Fruit fly (Drosophila melanogaster): ENCODE measurements around the gene dally.

dally gene

dm6 chr3L:8827133-8827867, at the start of gene dally:
TSS of gene dally (plus strand) at chr3L:8827505.
- TF ChIP-seq pan (optimal IDR thresholded peaks at IDR 0.05) (no peak), EcR (GFP tag; optimal IDR thresholded peaks at IDR 0.05) (no peak), Dll (optimal IDR thresholded peaks at IDR 0.05) (no peak), usp (GFP tag; optimal IDR thresholded peaks at IDR 0.05) (no peak), psq (optimal IDR thresholded peaks at IDR 0.05) (no peak), CG8478 (optimal IDR thresholded peaks at IDR 0.05) (no peak)

dm6 chr3L:8780723-8781296, 46.5 kb upstream of the dally start:
- TF ChIP-seq pan (optimal IDR thresholded peaks at IDR 0.05) = no peak
- no peak for TF ChIP-seq EcR (GFP tag; optimal IDR thresholded peaks at IDR 0.05)
- no peak for TF ChIP-seq CG8478 (optimal IDR thresholded peaks at IDR 0.05)
- no peak for TF ChIP-seq Dll (optimal IDR thresholded peaks at IDR 0.05)
- no peak for TF ChIP-seq usp (GFP tag; optimal IDR thresholded peaks at IDR 0.05)
- no peak for TF ChIP-seq psq (optimal IDR thresholded peaks at IDR 0.05)

dm6 chr3L:8781993-8782392, 45.3 kb upstream of the dally start:
- TF ChIP-seq Dll (optimal IDR thresholded peaks at IDR 0.05) (no peak), psq (optimal IDR thresholded peaks at IDR 0.05) (no peak), pan (optimal IDR thresholded peaks at IDR 0.05) (no peak), usp (GFP tag; optimal IDR thresholded peaks at IDR 0.05) (no peak), CG8478 (optimal IDR thresholded peaks at IDR 0.05) (no peak), EcR (GFP tag; optimal IDR thresholded peaks at IDR 0.05) (no peak)

- TF ChIP-seq CG8478 (optimal IDR thresholded peaks at IDR 0.05) = no peak
- TF ChIP-seq Dll (optimal IDR thresholded peaks at IDR 0.05) = no peak
- TF ChIP-seq EcR (GFP tag; optimal IDR thresholded peaks at IDR 0.05) = no peak
- no peak for TF ChIP-seq psq (optimal IDR thresholded peaks at IDR 0.05)
- TF ChIP-seq pan (optimal IDR thresholded peaks at IDR 0.05) = no peak
- no peak for TF ChIP-seq usp (GFP tag; optimal IDR thresholded peaks at IDR 0.05)
These were observed 44.0 kb upstream of the dally start for dm6 chr3L:8783299-8783698.

dm6 chr3L:8787240-8787639, 40.1 kb upstream of the dally start:
- TF ChIP-seq EcR (GFP tag; optimal IDR thresholded peaks at IDR 0.05) = no peak
- TF ChIP-seq psq (optimal IDR thresholded peaks at IDR 0.05) = no peak
- TF ChIP-seq Dll (optimal IDR thresholded peaks at IDR 0.05) = no peak
- TF ChIP-seq pan (optimal IDR thresholded peaks at IDR 0.05) = no peak
- no peak for TF ChIP-seq usp (GFP tag; optimal IDR thresholded peaks at IDR 0.05)
- no peak for TF ChIP-seq CG8478 (optimal IDR thresholded peaks at IDR 0.05)

dm6 chr3L:8787701-8788100, 39.6 kb upstream of the dally start:
- no peak for TF ChIP-seq EcR (GFP tag; optimal IDR thresholded peaks at IDR 0.05)
- no peak for TF ChIP-seq pan (optimal IDR thresholded peaks at IDR 0.05)
- no peak for TF ChIP-seq psq (optimal IDR thresholded peaks at IDR 0.05)
- TF ChIP-seq CG8478 (optimal IDR thresholded peaks at IDR 0.05) = no peak
- TF ChIP-seq usp (GFP tag; optimal IDR thresholded peaks at IDR 0.05) = no peak
- no peak for TF ChIP-seq Dll (optimal IDR thresholded peaks at IDR 0.05)

dm6 chr3L:8788445-8788844, 38.9 kb upstream of the dally start, which contains the start of gene Acbp5:
TSS of gene Acbp5 (minus strand) at chr3L:8788545.
- TF ChIP-seq EcR (GFP tag; optimal IDR thresholded peaks at IDR 0.05) (no peak), pan (optimal IDR thresholded peaks at IDR 0.05) (no peak), psq (optimal IDR thresholded peaks at IDR 0.05) (no peak), usp (GFP tag; optimal IDR thresholded peaks at IDR 0.05) (no peak), Dll (optimal IDR thresholded peaks at IDR 0.05) (no peak), CG8478 (optimal IDR thresholded peaks at IDR 0.05) (no peak)

- TF ChIP-seq CG8478 (optimal IDR thresholded peaks at IDR 0.05) = no peak
- no peak for TF ChIP-seq Dll (optimal IDR thresholded peaks at IDR 0.05)
- no peak for TF ChIP-seq psq (optimal IDR thresholded peaks at IDR 0.05)
- TF ChIP-seq pan (optimal IDR thresholded peaks at IDR 0.05) = no peak
- TF ChIP-seq EcR (GFP tag; optimal IDR thresholded peaks at IDR 0.05) = no peak
- TF ChIP-seq usp (GFP tag; optimal IDR thresholded peaks at IDR 0.05) = no peak
These were observed 29.2 kb upstream of the dally start for dm6 chr3L:8798129-8798528.

- no peak for TF ChIP-seq Dll (optimal IDR thresholded peaks at IDR 0.05)
- no peak for TF ChIP-seq pan (optimal IDR thresholded peaks at IDR 0.05)
- TF ChIP-seq EcR (GFP tag; optimal IDR thresholded peaks at IDR 0.05) = no peak
- TF ChIP-seq psq (optimal IDR thresholded peaks at IDR 0.05) = no peak
- no peak for TF ChIP-seq CG8478 (optimal IDR thresholded peaks at IDR 0.05)
- TF ChIP-seq usp (GFP tag; optimal IDR thresholded peaks at IDR 0.05) = no peak
These were observed 28.8 kb upstream of the dally start for dm6 chr3L:8798539-8798938.

- TF ChIP-seq psq (optimal IDR thresholded peaks at IDR 0.05) (no peak), CG8478 (optimal IDR thresholded peaks at IDR 0.05) (no peak), usp (GFP tag; optimal IDR thresholded peaks at IDR 0.05) (no peak), EcR (GFP tag; optimal IDR thresholded peaks at IDR 0.05) (no peak), pan (optimal IDR thresholded peaks at IDR 0.05) (no peak), Dll (optimal IDR thresholded peaks at IDR 0.05) (no peak)
These were observed 26.9 kb upstream of the dally start, which contains the start of gene CG13310 for dm6 chr3L:8800432-8800831. TSS of gene CG13310 (minus strand) at chr3L:8800532.

dm6 chr3L:8802064-8802463, 25.2 kb upstream of the dally start, which contains the start of the genes CG13311 and CG34426:
TSS of gene CG13311 (minus strand) at chr3L:8802164.
TSS of gene CG34426 (plus strand) at chr3L:8802463.
- no peak for TF ChIP-seq pan (optimal IDR thresholded peaks at IDR 0.05)
- no peak for TF ChIP-seq EcR (GFP tag; optimal IDR thresholded peaks at IDR 0.05)
- no peak for TF ChIP-seq usp (GFP tag; optimal IDR thresholded peaks at IDR 0.05)
- TF ChIP-seq psq (optimal IDR thresholded peaks at IDR 0.05) = no peak
